Worm (Caenorhabditis elegans): Measurements from ENCODE around the gene F14H8.5.

Gene F14H8.5

ce11 chrV:15071015-15071810 lies 50.4 kb downstream of the F14H8.5 start, which contains the start of gene unc-76 (continued):
- TF ChIP-seq ceh-90 (tag; optimal IDR thresholded peaks at IDR 0.05) (no peak), nhr-12 (tag; optimal IDR thresholded peaks at IDR 0.05) (no peak), nhr-47 (tag; optimal IDR thresholded peaks at IDR 0.05) (peak; percentile 88), swsn-7 (tag; optimal IDR thresholded peaks at IDR 0.05) (peak; percentile 90), lin-35 (GFP tag; optimal IDR thresholded peaks at IDR 0.05) (peak; percentile 38 to 70), egl-27 (tag; optimal IDR thresholded peaks at IDR 0.05) (peak; percentile 58 to 76), zag-1 (tag; optimal IDR thresholded peaks at IDR 0.05) (peak; percentile 91), efl-1 (optimal IDR thresholded peaks at IDR 0.05) (peak; percentile 76 to 80), efl-1 (GFP tag; optimal IDR thresholded peaks at IDR 0.05 in 1 of 2) (peak; percentile 52 to 94), lin-39 (tag; optimal IDR thresholded peaks at IDR 0.05) (peak; percentile 63), C34B4.2 (tag; optimal IDR thresholded peaks at IDR 0.05) (no peak), aha-1 (tag; optimal IDR thresholded peaks at IDR 0.05) (peak; percentile 7), unc-30 (tag; optimal IDR thresholded peaks at IDR 0.05) (no peak), mab-9 (GFP tag; IDR thresholded peaks at IDR 0.05) (peak; percentile 74), fkh-4 (tag; optimal IDR thresholded peaks at IDR 0.05; ENCODE audit: borderline replicate concordance) (peak; percentile 40), hpl-2 (GFP tag; optimal IDR thresholded peaks at IDR 0.05) (no peak), snpc-4 (tag; optimal IDR thresholded peaks at IDR 0.05) (peak; percentile 40), ces-1 (GFP tag; optimal IDR thresholded peaks at IDR 0.05) (no peak), ceh-8 (GFP tag; optimal IDR thresholded peaks at IDR 0.05) (peak; percentile 58), ceh-88 (GFP tag; IDR thresholded peaks at IDR 0.05) (no peak; the same call in 1 of the 2 replicates), unc-98 (GFP tag; IDR thresholded peaks at IDR 0.05) (no peak), hlh-4 (tag; optimal IDR thresholded peaks at IDR 0.05) (no peak), nhr-76 (tag; optimal IDR thresholded peaks at IDR 0.05) (no peak), pax-3 (tag; optimal IDR thresholded peaks at IDR 0.05) (peak; percentile 88), grh-1 (GFP tag; IDR thresholded peaks at IDR 0.05) (no peak), dsc-1 (tag; optimal IDR thresholded peaks at IDR 0.05) (peak; percentile 89), alr-1 (tag; optimal IDR thresholded peaks at IDR 0.05; ENCODE audit: borderline replicate concordance) (no peak), sox-4 (tag; optimal IDR thresholded peaks at IDR 0.05) (peak; percentile 14), C16A3.4 (tag; optimal IDR thresholded peaks at IDR 0.05) (peak; percentile 66), mdl-1 (tag; optimal IDR thresholded peaks at IDR 0.05) (peak in 1 of 2 experiments; percentile 50), mep-1 (tag; optimal IDR thresholded peaks at IDR 0.05) (peak; percentile 92), mef-2 (tag; optimal IDR thresholded peaks at IDR 0.05) (peak; percentile 55), lin-13 (GFP tag; optimal IDR thresholded peaks at IDR 0.05) (peak; percentile 62), fkh-8 (tag; optimal IDR thresholded peaks at IDR 0.05) (peak; percentile 95), irx-1 (tag; optimal IDR thresholded peaks at IDR 0.05) (peak; percentile 80), C04F5.9 (tag; optimal IDR thresholded peaks at IDR 0.05) (no peak), ets-5 (GFP tag; IDR thresholded peaks at IDR 0.05) (no peak), egl-13 (tag; optimal IDR thresholded peaks at IDR 0.05) (no peak), zip-4 (GFP tag; optimal IDR thresholded peaks at IDR 0.05) (no peak), sptf-1 (tag; optimal IDR thresholded peaks at IDR 0.05) (no peak), tlp-1 (tag; optimal IDR thresholded peaks at IDR 0.05) (no peak), nhr-71 (tag; optimal IDR thresholded peaks at IDR 0.05) (peak; percentile 94), blmp-1 (tag; optimal IDR thresholded peaks at IDR 0.05) (peak; percentile 36), fkh-10 (GFP tag; optimal IDR thresholded peaks at IDR 0.05) (peak; percentile 56), sup-37 (GFP tag; optimal IDR thresholded peaks at IDR 0.05) (no peak), dpl-1 (GFP tag; optimal IDR thresholded peaks at IDR 0.05) (peak; percentile 49 to 59 (median 57)), nhr-84 (tag; optimal IDR thresholded peaks at IDR 0.05) (no peak), xbp-1 (tag; optimal IDR thresholded peaks at IDR 0.05) (peak; percentile 80), F16B12.6 (tag; optimal IDR thresholded peaks at IDR 0.05) (peak; percentile 12), nhr-85 (tag) (peak; percentile 88), elt-3 (tag; optimal IDR thresholded peaks at IDR 0.05) (no peak), ztf-11 (tag; optimal IDR thresholded peaks at IDR 0.05) (peak in 1 of 2 experiments; percentile 58)

Measured in whole organism, L1 larva.